Fruit fly (Drosophila melanogaster) whole organism, embryonic: Measurements from ENCODE around the gene Orc2.
A peak's percentile ranks its signal among the peaks of the same experiment; 100 is the strongest.

Experiments used
- Bteb2 ChIP-seq: fragments of 200-800 bp; sonication (Bioruptor generic); optimal IDR thresholded peaks from 2 replicates; lab custom pipeline; 2016; ENCODE audit warnings: missing biosample characterization, missing genetic modification characterization
- CG11504 ChIP-seq: fragments of 200-800 bp; sonication (Bioruptor generic); optimal IDR thresholded peaks from 3 replicates; lab custom pipeline; 2019; ENCODE audit warnings: missing biosample characterization, mild to moderate bottlenecking, missing genetic modification characterization, moderate library complexity
- CG12155 ChIP-seq: fragments of 200-800 bp; sonication (Bioruptor generic); optimal IDR thresholded peaks from 3 replicates; lab custom pipeline; 2016; ENCODE audit warnings: missing biosample characterization, missing genetic modification characterization
- CG12299 ChIP-seq: fragments of 200-800 bp; sonication (Bioruptor generic); optimal IDR thresholded peaks from 2 replicates; lab custom pipeline; 2018; ENCODE audit warnings: missing biosample characterization, mild to moderate bottlenecking, missing genetic modification characterization
- CG12942 ChIP-seq: fragments of 200-800 bp; sonication (Bioruptor generic); optimal IDR thresholded peaks from 3 replicates; lab custom pipeline; 2016; ENCODE audit warnings: missing biosample characterization, missing genetic modification characterization
- CG13296 ChIP-seq: fragments of 200-800 bp; sonication (Bioruptor generic); optimal IDR thresholded peaks from 3 replicates; lab custom pipeline; 2018; ENCODE audit warnings: missing biosample characterization, mild to moderate bottlenecking, missing genetic modification characterization
- CG13775 ChIP-seq: fragments of 200-800 bp; sonication (Bioruptor generic); optimal IDR thresholded peaks from 3 replicates; lab custom pipeline; 2017; ENCODE audit warnings: missing biosample characterization, mild to moderate bottlenecking, missing genetic modification characterization
- CG13894 ChIP-seq: fragments of 200-800 bp; sonication (Bioruptor generic); optimal IDR thresholded peaks from 3 replicates; lab custom pipeline; 2018; ENCODE audit warnings: missing biosample characterization, mild to moderate bottlenecking, missing genetic modification characterization, moderate library complexity
- CG15269 ChIP-seq: fragments of 200-800 bp; sonication (Bioruptor generic); optimal IDR thresholded peaks from 2 replicates; lab custom pipeline; 2018; ENCODE audit warnings: missing biosample characterization, mild to moderate bottlenecking, missing genetic modification characterization, moderate library complexity
- CG1792 ChIP-seq: fragments of 200-800 bp; sonication (Bioruptor generic); optimal IDR thresholded peaks from 2 replicates; lab custom pipeline; 2016; ENCODE audit warnings: missing biosample characterization, missing genetic modification characterization
- CG32767 ChIP-seq: fragments of 200-800 bp; sonication (Bioruptor generic); IDR thresholded peaks from 2 replicates; pipeline ENCODE4 v1.3.6; 2022; ENCODE audit warnings: missing biosample characterization, missing genetic modification characterization
- CG32772 ChIP-seq: fragments of 200-800 bp; sonication (Bioruptor generic); IDR thresholded peaks from 2 replicates; pipeline ENCODE4 v1.3.6; 2022; ENCODE audit warnings: missing biosample characterization, missing genetic modification characterization
- CG3407 ChIP-seq: fragments of 200-800 bp; sonication (Bioruptor generic); optimal IDR thresholded peaks from 2 replicates; lab custom pipeline; 2018; ENCODE audit warnings: missing biosample characterization, mild to moderate bottlenecking, missing genetic modification characterization
- CG34422 ChIP-seq: fragments of 200-800 bp; sonication (Bioruptor generic); IDR thresholded peaks from 3 replicates; pipeline ENCODE4 v1.3.6; 2022; ENCODE audit warnings: missing biosample characterization, missing genetic modification characterization
- CG3995 ChIP-seq: fragments of 200-800 bp; sonication (Bioruptor generic); optimal IDR thresholded peaks from 3 replicates; lab custom pipeline; 2016; ENCODE audit warnings: missing biosample characterization, missing genetic modification characterization
- CG8388 ChIP-seq: fragments of 200-800 bp; sonication (Bioruptor generic); optimal IDR thresholded peaks from 2 replicates; lab custom pipeline; 2019; ENCODE audit warnings: missing biosample characterization, mild to moderate bottlenecking, missing genetic modification characterization, moderate library complexity
- CG9876 ChIP-seq: fragments of 200-800 bp; sonication (Bioruptor generic); optimal IDR thresholded peaks from 2 replicates; lab custom pipeline; 2016; ENCODE audit warnings: missing biosample characterization, missing genetic modification characterization
- CHES-1-like ChIP-seq: fragments of 200-800 bp; sonication (Bioruptor generic); optimal IDR thresholded peaks from 2 replicates; lab custom pipeline; 2016; ENCODE audit warnings: missing biosample characterization, missing genetic modification characterization
- D ChIP-seq, 2 experiments: fragments of 200-800 bp in 1 of 2; fragments of >200 bp in 1 of 2; sonication (Bioruptor generic) in 1 of 2; optimal IDR thresholded peaks; 2 replicates in 1 of 2; 3 replicates in 1 of 2; lab custom pipeline; 2017; ENCODE audit warnings: mild to moderate bottlenecking in 1 of 2, missing biosample characterization in 1 of 2, missing genetic modification characterization in 1 of 2, missing genetic modification reagents in 1 of 2
- D19B ChIP-seq: fragments of 200-800 bp; sonication (Bioruptor generic); optimal IDR thresholded peaks from 2 replicates; lab custom pipeline; 2017; ENCODE audit warnings: missing biosample characterization, mild to moderate bottlenecking, missing genetic modification characterization
- Dbx ChIP-seq: fragments of 200-800 bp; sonication (Bioruptor generic); IDR thresholded peaks from 3 replicates; pipeline ENCODE4 v1.3.6; 2022; ENCODE audit warnings: missing biosample characterization, missing genetic modification characterization
- Gsc ChIP-seq: fragments of 200-800 bp; sonication (Bioruptor generic); IDR thresholded peaks from 2 replicates; pipeline ENCODE4 v1.3.6; 2022; ENCODE audit warnings: missing biosample characterization, missing genetic modification characterization
- Hr3 ChIP-seq: fragments of 200-800 bp; sonication (Bioruptor generic); optimal IDR thresholded peaks from 3 replicates; lab custom pipeline; 2016; ENCODE audit warnings: missing biosample characterization, missing genetic modification characterization
- Jarid2 ChIP-seq: fragments of 200-800 bp; sonication (Bioruptor generic); optimal IDR thresholded peaks from 3 replicates; lab custom pipeline; 2017; ENCODE audit warnings: mild to moderate bottlenecking, missing biosample characterization, missing genetic modification reagents, missing genetic modification characterization
- Sin3A ChIP-seq: fragments of >200 bp; optimal IDR thresholded peaks from 2 replicates; lab custom pipeline; 2018
- ap ChIP-seq: fragments of 200-800 bp; sonication (Bioruptor generic); IDR thresholded peaks from 2 replicates; pipeline ENCODE4 v1.3.6; 2022; ENCODE audit warnings: missing biosample characterization, missing genetic modification characterization
- ara ChIP-seq: fragments of 200-800 bp; sonication (Bioruptor generic); IDR thresholded peaks from 2 replicates; pipeline ENCODE4 v1.3.6; 2022; ENCODE audit warnings: missing biosample characterization, missing genetic modification characterization
- ems ChIP-seq: fragments of 200-800 bp; sonication (Bioruptor generic); optimal IDR thresholded peaks from 3 replicates; lab custom pipeline; 2016; ENCODE audit warnings: missing biosample characterization, missing genetic modification characterization
- esg ChIP-seq: fragments of 200-800 bp; sonication (Bioruptor generic); conservative IDR thresholded peaks from 2 replicates; pipeline ENCODE4 v1.3.6; 2022; ENCODE audit warnings: missing biosample characterization, missing genetic modification characterization
- ewg ChIP-seq: fragments of 200-800 bp; sonication (Bioruptor generic); optimal IDR thresholded peaks from 3 replicates; lab custom pipeline; 2017; ENCODE audit warnings: mild to moderate bottlenecking, missing biosample characterization, missing genetic modification reagents, missing genetic modification characterization
- eyg ChIP-seq: fragments of 200-800 bp; sonication (Bioruptor generic); optimal IDR thresholded peaks from 3 replicates; lab custom pipeline; 2016; ENCODE audit warnings: missing biosample characterization, missing genetic modification characterization
- grau ChIP-seq: fragments of 200-800 bp; optimal IDR thresholded peaks from 3 replicates; lab custom pipeline; 2019; ENCODE audit warnings: missing biosample characterization, mild to moderate bottlenecking, missing genetic modification characterization, moderate library complexity
- gro ChIP-seq: fragments of 200-800 bp; sonication (Bioruptor generic); optimal IDR thresholded peaks from 2 replicates; lab custom pipeline; 2016; ENCODE audit warnings: missing biosample characterization, missing genetic modification characterization
- gsb-n ChIP-seq: fragments of 200-800 bp; sonication (Bioruptor generic); optimal IDR thresholded peaks from 3 replicates; lab custom pipeline; 2018; ENCODE audit warnings: missing biosample characterization, mild to moderate bottlenecking, missing genetic modification characterization
- hb ChIP-seq: fragments of 200-800 bp; sonication (Bioruptor generic); IDR thresholded peaks from 3 replicates; pipeline ENCODE4 v1.3.6; 2022; ENCODE audit warnings: missing biosample characterization, missing genetic modification characterization; ENCODE audit not compliant: partially characterized antibody
- lbe ChIP-seq: fragments of 200-800 bp; sonication (Bioruptor generic); optimal IDR thresholded peaks from 2 replicates; lab custom pipeline; 2016; ENCODE audit warnings: missing biosample characterization, mild to moderate bottlenecking, missing genetic modification characterization
- nerfin-2 ChIP-seq: fragments of 200-800 bp; sonication (Bioruptor generic); IDR thresholded peaks from 2 replicates; pipeline ENCODE4 v1.3.6; 2022; ENCODE audit warnings: missing biosample characterization, missing genetic modification characterization; ENCODE audit not compliant: partially characterized antibody
- pum ChIP-seq: fragments of 200-800 bp; sonication (Bioruptor generic); optimal IDR thresholded peaks from 2 replicates; lab custom pipeline; 2016; ENCODE audit warnings: missing biosample characterization, missing genetic modification characterization
- ranshi ChIP-seq: fragments of 200-800 bp; sonication (Bioruptor generic); IDR thresholded peaks from 2 replicates; pipeline ENCODE4 v1.3.6; 2022; ENCODE audit warnings: missing biosample characterization, missing genetic modification characterization
- rib ChIP-seq: fragments of 200-800 bp; sonication (Bioruptor generic); IDR thresholded peaks from 2 replicates; pipeline ENCODE4 v1.3.6; 2022; ENCODE audit warnings: missing biosample characterization, missing genetic modification characterization
- sc ChIP-seq, 3 experiments: fragments of >200 bp in 2 of 3; fragments of 200-800 bp in 1 of 3; sonication (Bioruptor generic) in 1 of 3; optimal IDR thresholded peaks; 2 replicates in 2 of 3; 3 replicates in 1 of 3; lab custom pipeline; 2017; ENCODE audit warnings: mild to moderate bottlenecking in 1 of 3, missing biosample characterization in 1 of 3, missing genetic modification characterization in 1 of 3, missing genetic modification reagents in 1 of 3
- slp2 ChIP-seq: fragments of 200-800 bp; sonication (Bioruptor generic); optimal IDR thresholded peaks from 2 replicates; lab custom pipeline; 2016; ENCODE audit warnings: missing biosample characterization, missing genetic modification characterization
- so ChIP-seq: fragments of 200-800 bp; sonication (Bioruptor generic); IDR thresholded peaks from 3 replicates; pipeline ENCODE4 v1.3.6; 2022; ENCODE audit warnings: missing biosample characterization, missing genetic modification characterization
- sqz ChIP-seq: fragments of 200-800 bp; sonication (Bioruptor generic); optimal IDR thresholded peaks from 3 replicates; lab custom pipeline; 2018; ENCODE audit warnings: missing biosample characterization, mild to moderate bottlenecking, missing genetic modification characterization
- trem ChIP-seq: fragments of 200-800 bp; optimal IDR thresholded peaks from 3 replicates; lab custom pipeline; 2019; ENCODE audit warnings: missing biosample characterization, mild to moderate bottlenecking, missing genetic modification characterization, moderate library complexity
- tup ChIP-seq: fragments of 200-800 bp; sonication (Bioruptor generic); optimal IDR thresholded peaks from 2 replicates; lab custom pipeline; 2016; ENCODE audit warnings: missing biosample characterization, mild to moderate bottlenecking, missing genetic modification characterization, moderate library complexity
- unpg ChIP-seq: fragments of 200-800 bp; sonication (Bioruptor generic); optimal IDR thresholded peaks from 3 replicates; lab custom pipeline; 2018; ENCODE audit warnings: missing biosample characterization, mild to moderate bottlenecking, missing genetic modification characterization, moderate library complexity
- zfh1 ChIP-seq: fragments of 200-800 bp; sonication (Bioruptor generic); IDR thresholded peaks from 3 replicates; pipeline ENCODE4 v1.3.6; 2022; ENCODE audit warnings: missing biosample characterization, missing genetic modification characterization

Gene Orc2

DNA sequence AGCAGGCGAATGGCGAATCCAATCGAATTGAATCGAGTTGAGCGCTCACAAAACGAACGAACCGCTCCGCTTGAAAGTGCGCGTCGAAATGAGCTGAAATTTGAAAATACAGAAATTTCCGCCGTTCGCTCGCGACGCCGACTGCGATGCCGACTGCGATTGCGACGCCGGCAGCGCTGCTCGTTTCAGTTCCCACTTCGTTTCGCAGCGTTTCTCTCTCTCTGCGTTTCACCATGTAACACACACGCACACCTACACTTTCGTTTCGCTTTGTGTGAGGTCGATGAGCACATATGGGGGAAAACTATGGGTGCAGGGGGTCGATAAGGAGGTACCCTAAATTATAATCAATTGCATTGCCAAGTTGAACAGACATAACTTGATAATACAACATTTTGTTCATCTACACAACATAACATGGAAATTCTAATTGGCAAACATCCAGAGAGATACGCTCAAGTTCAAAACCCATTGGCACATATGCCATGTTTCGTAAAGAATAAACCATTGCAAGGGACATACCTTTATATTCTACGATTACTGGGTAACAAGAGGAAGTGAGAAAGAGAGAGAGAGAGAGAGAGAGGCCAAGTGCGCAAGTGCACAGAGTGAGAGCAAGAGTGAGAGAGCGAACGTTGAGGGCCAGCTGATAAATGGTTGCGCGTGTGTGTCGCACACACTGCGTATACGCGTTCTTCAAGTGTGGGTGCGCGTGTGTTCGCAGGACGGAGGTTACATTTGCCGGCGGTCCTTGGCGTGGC, 18.8 kb downstream of the Orc2 start (continued):
- TF ChIP-seq CG1792: peak; percentile 90
- TF ChIP-seq Dbx (GFP tag; lab: Robert Waterston, UW): peak; percentile 87
- TF ChIP-seq ap: peak; percentile 86
- peak; percentile 84 for TF ChIP-seq ranshi
- peak; percentile 89 for TF ChIP-seq CG8388 (GFP tag; lab: Kevin White, UChicago)
- TF ChIP-seq hb: no peak
- peak; percentile 81 for TF ChIP-seq CG3407 (GFP tag; lab: Kevin White, UChicago)
- peak; percentile 89 for TF ChIP-seq eyg (GFP tag; lab: Kevin White, UChicago)
- TF ChIP-seq ems (GFP tag; lab: Kevin White, UChicago): peak; percentile 92
- no peak; the same call in 1 of the 2 replicates for TF ChIP-seq Gsc
- TF ChIP-seq CG15269 (tag; lab: Kevin White, UChicago): peak; percentile 91
- TF ChIP-seq CHES-1-like (GFP tag; lab: Kevin White, UChicago): peak; percentile 97
- peak; percentile 100 for TF ChIP-seq D19B (GFP tag; lab: Kevin White, UChicago)
- peak; percentile 91 for TF ChIP-seq so
- TF ChIP-seq CG11504: peak; percentile 92
- peak; percentile 80 for TF ChIP-seq sqz
- TF ChIP-seq gro: peak; percentile 97
- peak; percentile 85 for TF ChIP-seq Jarid2
- peak; percentile 80 for TF ChIP-seq CG13894 (tag; lab: Kevin White, UChicago)
- TF ChIP-seq gsb-n (tag; lab: Kevin White, UChicago): peak; percentile 95
- peak; percentile 89 for TF ChIP-seq zfh1 (GFP tag; lab: Robert Waterston, UW)
- TF ChIP-seq rib (GFP tag; lab: Robert Waterston, UW): peak; percentile 13; the same call in 1 of the 2 replicates
- peak; percentile 93 for TF ChIP-seq pum (GFP tag; lab: Kevin White, UChicago)
- TF ChIP-seq ewg (GFP tag; lab: Kevin White, UChicago): peak; percentile 93
- peak; percentile 82 for TF ChIP-seq ara (GFP tag; lab: Robert Waterston, UW)
- TF ChIP-seq sc (optimal IDR thresholded peaks at IDR 0.05; lab: Kevin White, UChicago): no peak
- TF ChIP-seq sc (GFP tag; optimal IDR thresholded peaks at IDR 0.05; lab: Kevin White, UChicago): peak; percentile 87
- TF ChIP-seq trem: peak; percentile 85
- TF ChIP-seq esg (GFP tag; lab: Robert Waterston, UW): peak; percentile 90
- peak; percentile 82; the same call in 2 of the 3 replicates for TF ChIP-seq CG34422
- peak; percentile 92 for TF ChIP-seq CG12155 (GFP tag; lab: Kevin White, UChicago)
- peak; percentile 87 for TF ChIP-seq CG12299 (tag; lab: Kevin White, UChicago)
- peak; percentile 93 for TF ChIP-seq grau (tag; lab: Kevin White, UChicago)
- TF ChIP-seq CG13775: peak; percentile 91
- peak; percentile 69 for TF ChIP-seq CG3995 (GFP tag; lab: Kevin White, UChicago)
- peak; percentile 76 for TF ChIP-seq tup
- TF ChIP-seq CG32767 (GFP tag; lab: Robert Waterston, UW): peak; percentile 90
- peak; percentile 92 for TF ChIP-seq Bteb2
- TF ChIP-seq Sin3A: no peak
- TF ChIP-seq lbe (GFP tag; lab: Kevin White, UChicago): peak; percentile 92
- TF ChIP-seq CG13296 (GFP tag; lab: Kevin White, UChicago): peak; percentile 87
- peak; percentile 81; the same call in 1 of the 2 replicates for TF ChIP-seq CG32772
- TF ChIP-seq nerfin-2 (GFP tag; lab: Robert Waterston, UW): no peak
- TF ChIP-seq CG9876: peak; percentile 90
- TF ChIP-seq slp2 (GFP tag; lab: Kevin White, UChicago): peak; percentile 93
- TF ChIP-seq D (optimal IDR thresholded peaks at IDR 0.05; lab: Kevin White, UChicago): peak; percentile 51
- peak; percentile 91 for TF ChIP-seq D (GFP tag; optimal IDR thresholded peaks at IDR 0.05; lab: Kevin White, UChicago)
- TF ChIP-seq Hr3 (GFP tag; lab: Kevin White, UChicago): peak; percentile 95
- peak; percentile 93 for TF ChIP-seq CG12942 (GFP tag; lab: Kevin White, UChicago)
- peak; percentile 92 for TF ChIP-seq unpg
